Worm (Caenorhabditis elegans) whole organism, L4/young adult: ENCODE data around the gene osm-8.

Experiments used
- dao-5 ChIP-seq: sonication (generic microtip); optimal IDR thresholded peaks from 2 replicates; lab custom pipeline; 2016; ENCODE audit warnings: missing genotype, missing genetic modification characterization, moderate library complexity, missing compliant biosample characterization
- him-1 ChIP-seq: sonication (generic microtip); optimal IDR thresholded peaks from 2 replicates; lab custom pipeline; 2016; ENCODE audit warnings: missing genotype, missing genetic modification reagents, missing genetic modification characterization, missing compliant biosample characterization

DNA sequence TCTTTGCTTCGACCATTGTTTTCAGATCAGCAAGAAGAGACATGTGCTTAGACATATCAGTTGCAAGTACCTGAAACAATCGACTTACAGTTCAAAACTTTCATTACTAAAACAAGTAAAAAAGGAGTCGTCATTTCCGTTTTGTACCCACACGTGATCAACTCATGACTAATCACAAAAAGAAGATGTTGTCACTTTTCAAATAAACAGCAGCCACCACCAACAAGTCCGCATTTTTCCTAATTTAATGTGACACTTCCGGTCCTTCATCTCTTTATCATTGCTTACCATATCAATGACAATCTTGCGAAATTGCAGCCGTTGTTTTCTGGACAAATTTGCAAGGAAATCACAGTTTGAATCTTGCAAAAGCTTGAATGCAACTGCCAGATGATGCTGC lies 23.4 kb upstream of the osm-8 start:
- TF ChIP-seq him-1 (tag; lab: Kevin White, UChicago) (no peak), dao-5 (no peak)
